Fruit fly (Drosophila melanogaster): ENCODE measurements around the gene CG2211.

CG2211 gene

dm6 chr3L:1334571-1335427 lies at the start of gene CG2211, which contains the start of gene Hmbs (continued):
- TF ChIP-seq Fer3 (tag; optimal IDR thresholded peaks at IDR 0.05) = peak; percentile 84
- TF ChIP-seq luna (GFP tag; optimal IDR thresholded peaks at IDR 0.05) = peak; percentile 12
- peak; percentile 75 for TF ChIP-seq eyg (GFP tag; optimal IDR thresholded peaks at IDR 0.05)
- no peak for TF ChIP-seq cg (GFP tag; optimal IDR thresholded peaks at IDR 0.05)
- peak; percentile 85 for TF ChIP-seq vfl (GFP tag; optimal IDR thresholded peaks at IDR 0.05)
- TF ChIP-seq CG7372 (GFP tag; IDR thresholded peaks at IDR 0.05) = peak; percentile 82
- TF ChIP-seq CG31365 (tag; optimal IDR thresholded peaks at IDR 0.05) = peak; percentile 25
- TF ChIP-seq CG18011 (GFP tag; optimal IDR thresholded peaks at IDR 0.05) = peak; percentile 76
- peak; percentile 69 for TF ChIP-seq CG10462 (GFP tag; optimal IDR thresholded peaks at IDR 0.05)
- peak; percentile 80 for TF ChIP-seq B-H1 (GFP tag; IDR thresholded peaks at IDR 0.05)
- peak; percentile 91 for TF ChIP-seq ems (GFP tag; optimal IDR thresholded peaks at IDR 0.05)
- TF ChIP-seq CG17802 (tag; optimal IDR thresholded peaks at IDR 0.05) = peak; percentile 70
- peak; percentile 80 for TF ChIP-seq CG1233 (GFP tag; optimal IDR thresholded peaks at IDR 0.05)
- TF ChIP-seq dmrt11E (tag; optimal IDR thresholded peaks at IDR 0.05) = peak; percentile 83
- TF ChIP-seq CG5180 (GFP tag; optimal IDR thresholded peaks at IDR 0.05) = peak; percentile 65
- TF ChIP-seq Mes4 (GFP tag; optimal IDR thresholded peaks at IDR 0.05) = peak; percentile 87
- no peak for TF ChIP-seq ato (GFP tag; IDR thresholded peaks at IDR 0.05; ENCODE audit: partially characterized antibody)
- peak; percentile 58 for TF ChIP-seq wdn (GFP tag; IDR thresholded peaks at IDR 0.05)
- peak; percentile 65 for TF ChIP-seq HLHmδ (GFP tag; optimal IDR thresholded peaks at IDR 0.05)
- no peak for TF ChIP-seq CG14860 (GFP tag; IDR thresholded peaks at IDR 0.05; ENCODE audit: partially characterized antibody)
- TF ChIP-seq so (GFP tag; IDR thresholded peaks at IDR 0.05) = peak; percentile 79; the same call in 2 of the 3 replicates
- peak; percentile 86 for TF ChIP-seq caup (GFP tag; optimal IDR thresholded peaks at IDR 0.05; ENCODE audit: severe bottlenecking)
- TF ChIP-seq sna (GFP tag; IDR thresholded peaks at IDR 0.05; ENCODE audit: partially characterized antibody) = no peak
- TF ChIP-seq Camta (GFP tag; optimal IDR thresholded peaks at IDR 0.05) = peak; percentile 90
- peak; percentile 84 for TF ChIP-seq jumu (GFP tag; optimal IDR thresholded peaks at IDR 0.05)
- TF ChIP-seq C15 (GFP tag; IDR thresholded peaks at IDR 0.05) = peak; percentile 72; the same call in 1 of the 3 replicates
- TF ChIP-seq Doc2 (GFP tag; IDR thresholded peaks at IDR 0.05) = no peak
- TF ChIP-seq disco-r (GFP tag; optimal IDR thresholded peaks at IDR 0.05) = peak; percentile 64
- peak; percentile 86 for TF ChIP-seq CG3281 (GFP tag; optimal IDR thresholded peaks at IDR 0.05)
- peak; percentile 79 for TF ChIP-seq CG9215 (GFP tag; IDR thresholded peaks at IDR 0.05)
- no peak for TF ChIP-seq sc (optimal IDR thresholded peaks at IDR 0.05)
- peak; percentile 51 for TF ChIP-seq sc (GFP tag; optimal IDR thresholded peaks at IDR 0.05)
- peak; percentile 74 for TF ChIP-seq CG8089 (GFP tag; optimal IDR thresholded peaks at IDR 0.05)
- TF ChIP-seq NC2α (GFP tag; optimal IDR thresholded peaks at IDR 0.05) = peak; percentile 82
- peak; percentile 81 for TF ChIP-seq CG30020 (tag; optimal IDR thresholded peaks at IDR 0.05)
- peak; percentile 17 for TF ChIP-seq ash1 (GFP tag; optimal IDR thresholded peaks at IDR 0.05)
- peak; percentile 75 for TF ChIP-seq CG6683 (GFP tag; optimal IDR thresholded peaks at IDR 0.05)
- TF ChIP-seq eve (GFP tag; optimal IDR thresholded peaks at IDR 0.05) = no peak
- TF ChIP-seq mam (GFP tag; optimal IDR thresholded peaks at IDR 0.05) = peak; percentile 91
- TF ChIP-seq CG18599 (GFP tag; optimal IDR thresholded peaks at IDR 0.05) = peak; percentile 91
- TF ChIP-seq vnd (GFP tag; IDR thresholded peaks at IDR 0.05; ENCODE audit: partially characterized antibody) = no peak
- peak; percentile 31 for TF ChIP-seq CTCF (GFP tag; optimal IDR thresholded peaks at IDR 0.05)
- TF ChIP-seq CG10274 (GFP tag; optimal IDR thresholded peaks at IDR 0.05) = no peak
- TF ChIP-seq chinmo (GFP tag; IDR thresholded peaks at IDR 0.05; ENCODE audit: partially characterized antibody) = 0 out of 4 replicates have a peak, but pooled peaks have one; percentile 39
- TF ChIP-seq fd102C (GFP tag; optimal IDR thresholded peaks at IDR 0.05) = no peak
- TF ChIP-seq CG5953 (GFP tag; IDR thresholded peaks at IDR 0.05) = 0 out of 2 replicates have a peak, but pooled peaks have one; percentile 25
- peak; percentile 83 for TF ChIP-seq chm (GFP tag; IDR thresholded peaks at IDR 0.05)
- peak; percentile 79 for TF ChIP-seq NfI (GFP tag; optimal IDR thresholded peaks at IDR 0.05)

Data from whole organism, embryonic.